Fruit fly (Drosophila melanogaster): ENCODE data around the gene msk.

DNA sequence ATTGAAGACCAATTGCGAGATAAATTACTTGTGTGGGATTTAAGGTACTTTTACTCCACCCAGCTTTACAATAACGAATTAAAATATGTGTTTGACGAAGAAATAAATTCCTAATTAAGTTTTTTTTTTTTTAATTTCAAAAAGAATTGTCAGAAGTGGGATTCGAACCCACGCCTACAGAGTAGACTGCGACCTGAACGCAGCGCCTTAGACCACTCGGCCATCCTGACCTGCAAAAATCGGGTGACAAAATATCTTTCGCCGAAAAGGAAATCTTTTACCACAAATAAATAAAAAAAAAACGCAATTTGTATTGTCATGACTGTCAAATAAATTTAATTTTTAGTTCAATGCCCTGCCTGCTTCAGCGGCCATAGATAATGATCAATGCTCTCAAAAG, 47.9 kb upstream of the msk start:
- TF ChIP-seq CG6163 (GFP tag; IDR thresholded peaks at IDR 0.05), result no peak
- no peak for TF ChIP-seq dac (GFP tag; optimal IDR thresholded peaks at IDR 0.05)
- no peak for TF ChIP-seq vri (GFP tag; optimal IDR thresholded peaks at IDR 0.05)
- no peak for TF ChIP-seq Sox14 (GFP tag; optimal IDR thresholded peaks at IDR 0.05)
- TF ChIP-seq CG6854 (GFP tag; optimal IDR thresholded peaks at IDR 0.05), result no peak
- no peak for TF ChIP-seq achi (GFP tag; optimal IDR thresholded peaks at IDR 0.05)
- TF ChIP-seq spab (GFP tag; optimal IDR thresholded peaks at IDR 0.05), result no peak
- TF ChIP-seq CG7368 (GFP tag; optimal IDR thresholded peaks at IDR 0.05), result no peak
- TF ChIP-seq Sox102F (GFP tag; optimal IDR thresholded peaks at IDR 0.05), result no peak
